Fruit fly (Drosophila melanogaster): ENCODE measurements around the gene CG43317.

DNA sequence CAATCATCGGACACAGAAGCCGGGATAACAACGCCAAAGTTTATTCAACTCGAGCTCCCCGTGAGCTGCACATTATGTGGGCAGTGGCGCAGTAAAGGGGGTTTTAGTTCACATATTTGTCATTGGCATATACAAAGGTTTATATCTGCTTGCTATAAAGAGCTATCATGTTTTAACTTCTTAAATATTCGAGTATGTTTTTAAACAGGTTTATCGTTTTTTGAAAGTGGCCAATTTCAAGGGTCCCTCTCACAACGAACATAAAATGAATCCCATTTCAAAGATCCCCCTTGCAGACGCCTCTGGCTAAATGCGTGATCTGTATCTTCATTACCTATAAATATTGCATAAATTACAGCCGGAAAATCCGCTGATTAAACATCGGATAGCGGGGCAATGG is 6.7 kb downstream of the CG43317 start:
- TF ChIP-seq CG12768 (GFP tag; optimal IDR thresholded peaks at IDR 0.05) (no peak), tj (GFP tag; optimal IDR thresholded peaks at IDR 0.05) (no peak), Mnt (GFP tag; optimal IDR thresholded peaks at IDR 0.05) (no peak), CG7045 (GFP tag; optimal IDR thresholded peaks at IDR 0.05) (no peak), pad (GFP tag; optimal IDR thresholded peaks at IDR 0.05) (no peak), CG1620 (GFP tag; optimal IDR thresholded peaks at IDR 0.05) (no peak), kay (GFP tag; ENCODE audit: borderline replicate concordance) (peak; percentile 20), CG5204 (GFP tag; optimal IDR thresholded peaks at IDR 0.05) (no peak), cnc (optimal IDR thresholded peaks at IDR 0.05) (no peak), CG33017 (tag; optimal IDR thresholded peaks at IDR 0.05) (no peak)
